Fruit fly (Drosophila melanogaster): ENCODE data around the gene Gr10a.

The Gr10a gene

dm6 chrX:11452846-11453391 lies 35.7 kb upstream of the Gr10a start (continued):
- TF ChIP-seq CG32767 (GFP tag; IDR thresholded peaks at IDR 0.05) (peak; percentile 79; the same call in 1 of the 2 replicates), CG15479 (GFP tag; optimal IDR thresholded peaks at IDR 0.05) (peak; percentile 55), unc-4 (GFP tag; IDR thresholded peaks at IDR 0.05; ENCODE audit: partially characterized antibody) (no peak), CG11247 (GFP tag; IDR thresholded peaks at IDR 0.05) (peak; percentile 70), wor (GFP tag; IDR thresholded peaks at IDR 0.05) (peak; percentile 76), CG1792 (GFP tag; optimal IDR thresholded peaks at IDR 0.05) (peak; percentile 45), Dp (GFP tag; optimal IDR thresholded peaks at IDR 0.05) (no peak), caup (GFP tag; optimal IDR thresholded peaks at IDR 0.05; ENCODE audit: severe bottlenecking) (peak; percentile 77), Sin3A (optimal IDR thresholded peaks at IDR 0.05) (no peak), BtbVII (GFP tag; optimal IDR thresholded peaks at IDR 0.05) (peak; percentile 64), CG15514 (GFP tag; optimal IDR thresholded peaks at IDR 0.05) (peak; percentile 66), CG32772 (GFP tag; IDR thresholded peaks at IDR 0.05) (peak; percentile 83), seq (GFP tag; IDR thresholded peaks at IDR 0.05) (peak; percentile 85), dmrt99B (tag; optimal IDR thresholded peaks at IDR 0.05) (peak; percentile 89), Eip74EF (GFP tag; optimal IDR thresholded peaks at IDR 0.05) (peak in 1 of 2 experiments; percentile 39), CHES-1-like (GFP tag; optimal IDR thresholded peaks at IDR 0.05) (peak; percentile 53), HHEX (GFP tag; optimal IDR thresholded peaks at IDR 0.05) (peak; percentile 73), dimm (GFP tag; IDR thresholded peaks at IDR 0.05) (peak; percentile 78; the same call in 1 of the 2 replicates), CG9797 (GFP tag; optimal IDR thresholded peaks at IDR 0.05) (no peak), Deaf1 (tag; optimal IDR thresholded peaks at IDR 0.05) (peak; percentile 42), CG5245 (GFP tag; optimal IDR thresholded peaks at IDR 0.05) (no peak), pho (GFP tag; optimal IDR thresholded peaks at IDR 0.05) (peak; percentile 55), CG13287 (GFP tag; IDR thresholded peaks at IDR 0.05; ENCODE audit: partially characterized antibody) (peak; percentile 28; the same call in 1 of the 2 replicates), YL-1 (GFP tag; optimal IDR thresholded peaks at IDR 0.05) (no peak), bigmax (GFP tag; optimal IDR thresholded peaks at IDR 0.05) (no peak), HLHmδ (GFP tag; optimal IDR thresholded peaks at IDR 0.05) (no peak), Pdp1 (GFP tag; optimal IDR thresholded peaks at IDR 0.05) (peak; percentile 76 to 86), CG8478 (optimal IDR thresholded peaks at IDR 0.05) (no peak), CG13296 (GFP tag; optimal IDR thresholded peaks at IDR 0.05) (peak; percentile 53), so (GFP tag; IDR thresholded peaks at IDR 0.05) (peak; percentile 87), CG13624 (GFP tag; optimal IDR thresholded peaks at IDR 0.05) (peak; percentile 72), vfl (GFP tag; optimal IDR thresholded peaks at IDR 0.05) (peak; percentile 57), HmgZ (tag; optimal IDR thresholded peaks at IDR 0.05) (peak; percentile 45), cas (GFP tag; IDR thresholded peaks at IDR 0.05) (peak; percentile 61; the same call in 1 of the 2 replicates), yki (optimal IDR thresholded peaks at IDR 0.05) (no peak), CG6689 (GFP tag; IDR thresholded peaks at IDR 0.05) (peak; percentile 83), gfzf (GFP tag; optimal IDR thresholded peaks at IDR 0.05) (no peak), lbe (GFP tag; optimal IDR thresholded peaks at IDR 0.05) (no peak), slp2 (GFP tag; optimal IDR thresholded peaks at IDR 0.05) (peak; percentile 76), jigr1 (GFP tag; IDR thresholded peaks at IDR 0.05) (peak; percentile 63; the same call in 2 of the 3 replicates), Hand (GFP tag; optimal IDR thresholded peaks at IDR 0.05) (peak; percentile 56), unpg (GFP tag; optimal IDR thresholded peaks at IDR 0.05) (peak; percentile 71), usp (GFP tag; optimal IDR thresholded peaks at IDR 0.05) (no peak), Dad (GFP tag; optimal IDR thresholded peaks at IDR 0.05) (peak; percentile 86), crol (GFP tag; IDR thresholded peaks at IDR 0.05) (no peak), CG8388 (GFP tag; optimal IDR thresholded peaks at IDR 0.05) (peak; percentile 61), HmgD (GFP tag; optimal IDR thresholded peaks at IDR 0.05) (no peak), Hsf (GFP tag; optimal IDR thresholded peaks at IDR 0.05) (peak; percentile 77), CG6791 (GFP tag; IDR thresholded peaks at IDR 0.05; ENCODE audit: partially characterized antibody) (no peak), BEAF-32 (GFP tag; optimal IDR thresholded peaks at IDR 0.05) (no peak)
